Fruit fly (Drosophila melanogaster) Kc167 (cell line): ENCODE data around the gene CG2157.

ENCODE experiments used
- Myc ChIP-seq: fragments of >200 bp; optimal IDR thresholded peaks from 2 replicates; lab custom pipeline; 2017; ENCODE audit warnings: missing external identifiers
- Sin3A ChIP-seq: fragments of >200 bp; optimal IDR thresholded peaks from 2 replicates; lab custom pipeline; 2018; ENCODE audit warnings: missing external identifiers
- h ChIP-seq: fragments of >200 bp; optimal IDR thresholded peaks from 3 replicates; lab custom pipeline; 2018; ENCODE audit warnings: missing external identifiers
- insv ChIP-seq: fragments of >200 bp; optimal IDR thresholded peaks from 3 replicates; lab custom pipeline; 2018; ENCODE audit warnings: missing external identifiers
- psq ChIP-seq: fragments of >200 bp; optimal IDR thresholded peaks from 2 replicates; lab custom pipeline; 2017; ENCODE audit warnings: missing external identifiers
- ttk ChIP-seq: sonication (Bioruptor generic); optimal IDR thresholded peaks from 2 replicates; lab custom pipeline; 2017; ENCODE audit warnings: missing external identifiers

CG2157 gene

dm6 chrX:10840892-10841564 lies 28.1 kb upstream of the CG2157 start:
- TF ChIP-seq ttk (lab: Kevin White, UChicago) (no peak), h (no peak), Myc (lab: Kevin White, UChicago) (no peak), insv (lab: Kevin White, UChicago) (no peak), psq (lab: Kevin White, UChicago) (no peak), Sin3A (lab: Kevin White, UChicago) (no peak)

dm6 chrX:10841717-10842255 lies 27.3 kb upstream of the CG2157 start, which contains the start of gene CG15209:
CG15209 (plus strand) TSS chrX:10842205.
- TF ChIP-seq h (no peak), insv (lab: Kevin White, UChicago) (no peak), psq (lab: Kevin White, UChicago) (no peak), Myc (lab: Kevin White, UChicago) (no peak), Sin3A (lab: Kevin White, UChicago) (no peak), ttk (lab: Kevin White, UChicago) (no peak)

- TF ChIP-seq insv (lab: Kevin White, UChicago) (no peak), psq (lab: Kevin White, UChicago) (no peak)
Measured at dm6 chrX:10844807-10845206, 24.3 kb upstream of the CG2157 start, which contains the start of gene CG32669. CG32669 (minus strand) TSS chrX:10845081.

dm6 chrX:10845256-10845655 lies 23.8 kb upstream of the CG2157 start:
- TF ChIP-seq Sin3A (lab: Kevin White, UChicago) = no peak
- TF ChIP-seq h = no peak
- TF ChIP-seq ttk (lab: Kevin White, UChicago) = no peak
- TF ChIP-seq Myc (lab: Kevin White, UChicago) = no peak
- no peak for TF ChIP-seq psq (lab: Kevin White, UChicago)
- no peak for TF ChIP-seq insv (lab: Kevin White, UChicago)

dm6 chrX:10846972-10847435 lies 22.1 kb upstream of the CG2157 start, which contains the start of gene sbr:
sbr (minus strand) TSS chrX:10847092.
- TF ChIP-seq Sin3A (lab: Kevin White, UChicago) (no peak), h (no peak), Myc (lab: Kevin White, UChicago) (no peak), psq (lab: Kevin White, UChicago) (no peak), insv (lab: Kevin White, UChicago) (no peak), ttk (lab: Kevin White, UChicago) (no peak)

dm6 chrX:10847436-10847446 lies 21.8 kb upstream of the CG2157 start, which contains the start of gene Pgls:
Pgls (plus strand) TSS chrX:10847438.
- TF ChIP-seq insv (lab: Kevin White, UChicago) (no peak), h (no peak), Myc (lab: Kevin White, UChicago) (no peak), Sin3A (lab: Kevin White, UChicago) (no peak), psq (lab: Kevin White, UChicago) (no peak), ttk (lab: Kevin White, UChicago) (no peak)

dm6 chrX:10847447-10847846 lies 21.6 kb upstream of the CG2157 start:
- TF ChIP-seq Myc (lab: Kevin White, UChicago) (no peak), Sin3A (lab: Kevin White, UChicago) (no peak), insv (lab: Kevin White, UChicago) (no peak), psq (lab: Kevin White, UChicago) (no peak), h (no peak), ttk (lab: Kevin White, UChicago) (no peak)

dm6 chrX:10848565-10848964 lies 20.5 kb upstream of the CG2157 start, which contains the start of gene CG2202:
CG2202 (plus strand) TSS chrX:10848757.
- no peak for TF ChIP-seq Sin3A (lab: Kevin White, UChicago)
- no peak for TF ChIP-seq psq (lab: Kevin White, UChicago)
- no peak for TF ChIP-seq Myc (lab: Kevin White, UChicago)
- TF ChIP-seq h = no peak
- TF ChIP-seq ttk (lab: Kevin White, UChicago) = no peak
- no peak for TF ChIP-seq insv (lab: Kevin White, UChicago)

dm6 chrX:10854686-10855085 lies 14.4 kb upstream of the CG2157 start, which contains the start of gene feo:
feo (minus strand) TSS chrX:10854869.
- TF ChIP-seq insv (lab: Kevin White, UChicago) (no peak), ttk (lab: Kevin White, UChicago) (no peak)

- no peak for TF ChIP-seq psq (lab: Kevin White, UChicago)
- TF ChIP-seq Sin3A (lab: Kevin White, UChicago) = no peak
Measured at dm6 chrX:10857376-10857775, 11.7 kb upstream of the CG2157 start, which contains the start of the genes sofe and CG2186. sofe (minus strand) TSS chrX:10857413. CG2186 (plus strand) TSS chrX:10857655.

- no peak for TF ChIP-seq ttk (lab: Kevin White, UChicago)
- no peak for TF ChIP-seq Myc (lab: Kevin White, UChicago)
- no peak for TF ChIP-seq psq (lab: Kevin White, UChicago)
- no peak for TF ChIP-seq Sin3A (lab: Kevin White, UChicago)
- TF ChIP-seq h = no peak
- TF ChIP-seq insv (lab: Kevin White, UChicago) = no peak
Measured at dm6 chrX:10857853-10858252, 11.2 kb upstream of the CG2157 start.

dm6 chrX:10865580-10866331 lies 3.3 kb upstream of the CG2157 start:
- TF ChIP-seq Sin3A (lab: Kevin White, UChicago) = no peak
- no peak for TF ChIP-seq insv (lab: Kevin White, UChicago)
- no peak for TF ChIP-seq h
- TF ChIP-seq ttk (lab: Kevin White, UChicago) = no peak
- TF ChIP-seq Myc (lab: Kevin White, UChicago) = no peak
- TF ChIP-seq psq (lab: Kevin White, UChicago) = no peak
